Worm (Caenorhabditis elegans) whole organism, young adult: ENCODE data around the gene C33D3.4.

Source experiments
- B0019.2 ChIP-seq: fragments of 200-800 bp; sonication (Bioruptor generic); conservative IDR thresholded peaks from 2 replicates; pipeline ENCODE4 v1.3.6; 2022; ENCODE audit warnings: missing genetic modification reagents, missing genetic modification characterization, missing compliant biosample characterization
- C17E4.6 ChIP-seq: fragments of 200-800 bp; sonication (Bioruptor generic); IDR thresholded peaks from 2 replicates; pipeline ENCODE4 v1.3.6; 2022; ENCODE audit warnings: missing genetic modification reagents, missing genetic modification characterization, missing compliant biosample characterization
- D2030.7 ChIP-seq: fragments of 200-800 bp; sonication (Bioruptor generic); IDR thresholded peaks from 2 replicates; pipeline ENCODE4 v1.3.6; 2022; ENCODE audit warnings: missing genetic modification reagents, missing genetic modification characterization, missing compliant biosample characterization
- F57A8.1 ChIP-seq: fragments of 200-800 bp; sonication (Bioruptor generic); optimal IDR thresholded peaks from 2 replicates; lab custom pipeline; 2018; ENCODE audit warnings: mild to moderate bottlenecking, missing genetic modification characterization, moderate library complexity, missing compliant biosample characterization
- K11D2.4 ChIP-seq: fragments of 200-800 bp; sonication (Bioruptor generic); IDR thresholded peaks from 2 replicates; pipeline ENCODE4 v1.3.6; 2022; ENCODE audit warnings: missing genetic modification reagents, missing genetic modification characterization, missing compliant biosample characterization
- Y53F4B.3 ChIP-seq: fragments of 200-800 bp; sonication (Bioruptor generic); IDR thresholded peaks from 2 replicates; pipeline ENCODE4 v1.3.6; 2022; ENCODE audit warnings: missing genetic modification reagents, missing genetic modification characterization, missing compliant biosample characterization
- Y53G8AR.9 ChIP-seq: fragments of 200-800 bp; sonication (Bioruptor generic); conservative IDR thresholded peaks from 2 replicates; pipeline ENCODE4 v1.3.6; 2022; ENCODE audit warnings: missing genetic modification reagents, missing genetic modification characterization, missing compliant biosample characterization
- Y56A3A.18 ChIP-seq: fragments of 200-800 bp; sonication (Bioruptor generic); IDR thresholded peaks from 2 replicates; pipeline ENCODE4 v1.3.6; 2022; ENCODE audit warnings: missing genetic modification reagents, missing genetic modification characterization, missing compliant biosample characterization
- Y95B8A.8 ChIP-seq: fragments of 200-800 bp; sonication (Bioruptor generic); IDR thresholded peaks from 2 replicates; pipeline ENCODE4 v1.3.6; 2022; ENCODE audit warnings: missing genetic modification reagents, missing genetic modification characterization, missing compliant biosample characterization
- ZK185.1 ChIP-seq: sonication (generic microtip); optimal IDR thresholded peaks from 2 replicates; lab custom pipeline; 2016; ENCODE audit warnings: mild to moderate bottlenecking, missing genetic modification characterization, missing compliant biosample characterization; ENCODE audit not compliant: poor library complexity, severe bottlenecking
- atf-7 ChIP-seq: sonication (generic microtip); optimal IDR thresholded peaks from 2 replicates; lab custom pipeline; 2017; ENCODE audit warnings: mild to moderate bottlenecking, missing genetic modification characterization, missing compliant biosample characterization
- bed-2 ChIP-seq: fragments of 200-800 bp; sonication (Bioruptor generic); IDR thresholded peaks from 2 replicates; pipeline ENCODE4 v1.3.6; 2022; ENCODE audit warnings: missing genetic modification reagents, missing genetic modification characterization, missing compliant biosample characterization
- cebp-1 ChIP-seq, 2 experiments: fragments of 200-800 bp in 1 of 2; sonication (Bioruptor generic) in 1 of 2; sonication (generic microtip) in 1 of 2; IDR thresholded peaks in 1 of 2; optimal IDR thresholded peaks in 1 of 2; 2 replicates each; pipeline versions ENCODE4 v1.3.6 to Lab custom; 2017 to 2022; ENCODE audit warnings: missing compliant biosample characterization in 2 of 2, missing genetic modification characterization in 2 of 2, mild to moderate bottlenecking in 1 of 2, missing genetic modification reagents in 1 of 2, moderate library complexity in 1 of 2
- cebp-2 ChIP-seq: fragments of 200-800 bp; sonication (Bioruptor generic); IDR thresholded peaks from 2 replicates; pipeline ENCODE4 v1.3.6; 2022; ENCODE audit warnings: missing genetic modification characterization, missing compliant biosample characterization
- ceh-91 ChIP-seq: fragments of 200-800 bp; sonication (Bioruptor generic); IDR thresholded peaks from 2 replicates; pipeline ENCODE4 v1.3.6; 2022; ENCODE audit warnings: missing genetic modification reagents, missing genetic modification characterization, missing compliant biosample characterization
- dox-1 ChIP-seq: fragments of 200-800 bp; sonication (Bioruptor generic); IDR thresholded peaks from 2 replicates; pipeline ENCODE4 v1.3.6; 2022; ENCODE audit warnings: missing genetic modification reagents, missing genetic modification characterization, missing compliant biosample characterization
- ekl-4 ChIP-seq: fragments of 200-800 bp; sonication (Bioruptor generic); IDR thresholded peaks from 2 replicates; pipeline ENCODE4 v1.3.6; 2022; ENCODE audit warnings: missing genetic modification reagents, missing genetic modification characterization, missing compliant biosample characterization
- hrde-1 ChIP-seq: sonication (generic microtip); optimal IDR thresholded peaks from 2 replicates; lab custom pipeline; 2016; ENCODE audit warnings: missing genetic modification characterization, mild to moderate bottlenecking, missing compliant biosample characterization, moderate library complexity, missing genotype, missing genetic modification reagents, borderline replicate concordance
- lin-26 ChIP-seq: fragments of 200-800 bp; sonication (Bioruptor generic); IDR thresholded peaks from 2 replicates; pipeline ENCODE4 v1.3.6; 2022; ENCODE audit warnings: missing genetic modification reagents, missing genetic modification characterization, missing compliant biosample characterization
- lin-54 ChIP-seq: fragments of 200-800 bp; sonication (Bioruptor generic); optimal IDR thresholded peaks from 2 replicates; lab custom pipeline; 2018; ENCODE audit warnings: mild to moderate bottlenecking, missing genetic modification characterization, missing compliant biosample characterization
- mel-28 ChIP-seq: sonication (generic microtip); optimal IDR thresholded peaks from 2 replicates; lab custom pipeline; 2016; ENCODE audit warnings: borderline replicate concordance, mild to moderate bottlenecking, missing genetic modification characterization, missing compliant biosample characterization
- nhr-80 ChIP-seq: sonication (generic microtip); optimal IDR thresholded peaks from 2 replicates; lab custom pipeline; 2016; ENCODE audit warnings: missing genetic modification characterization, missing compliant biosample characterization
- rec-8 ChIP-seq, 2 experiments: sonication (generic microtip); optimal IDR thresholded peaks; 2 replicates each; lab custom pipeline; 2016; ENCODE audit warnings: mild to moderate bottlenecking in 2 of 2, missing genetic modification characterization in 2 of 2, missing genetic modification reagents in 2 of 2, missing genotype in 2 of 2, missing biosample characterization in 1 of 2, missing compliant biosample characterization in 1 of 2, moderate library complexity in 1 of 2
- tbx-9 ChIP-seq: sonication (generic microtip); optimal IDR thresholded peaks from 2 replicates; lab custom pipeline; 2016; ENCODE audit warnings: borderline replicate concordance, missing genetic modification characterization, inconsistent platforms, missing compliant biosample characterization
- unc-130 ChIP-seq: sonication (generic microtip); optimal IDR thresholded peaks from 2 replicates; lab custom pipeline; 2016; ENCODE audit warnings: missing genetic modification reagents, missing genetic modification characterization, missing compliant biosample characterization
- unc-62 ChIP-seq: fragments of 150-350 bp; optimal IDR thresholded peaks from 2 replicates; lab custom pipeline; 2014; ENCODE audit warnings: missing biosample characterization, missing genetic modification reagents, missing genetic modification characterization

C33D3.4 gene

ce11 chrX:10527414-10527813 lies 38.6 kb downstream of the C33D3.4 start:
- TF ChIP-seq F57A8.1 (GFP tag; lab: Kevin White, UChicago) (no peak), cebp-2 (GFP tag; lab: Robert Waterston, UW) (no peak), K11D2.4 (GFP tag; lab: Robert Waterston, UW) (no peak), cebp-1 (GFP tag; IDR thresholded peaks at IDR 0.05; lab: Robert Waterston, UW) (no peak), cebp-1 (tag; optimal IDR thresholded peaks at IDR 0.05; lab: Kevin White, UChicago) (peak; percentile 0), hrde-1 (tag; lab: Kevin White, UChicago) (no peak), nhr-80 (tag; lab: Kevin White, UChicago) (peak; percentile 83), tbx-9 (tag; lab: Kevin White, UChicago) (no peak), ekl-4 (GFP tag; lab: Robert Waterston, UW) (no peak), unc-62 (GFP tag; lab: Kevin White, UChicago) (no peak), Y95B8A.8 (GFP tag; lab: Robert Waterston, UW) (no peak), dox-1 (0 out of 2 replicates have a peak, but pooled peaks have one; percentile 58), unc-130 (GFP tag; lab: Kevin White, UChicago) (no peak), Y53G8AR.9 (no peak), lin-26 (GFP tag; lab: Robert Waterston, UW) (no peak), ceh-91 (GFP tag; lab: Robert Waterston, UW) (no peak), Y53F4B.3 (GFP tag; lab: Robert Waterston, UW) (no peak), Y56A3A.18 (no peak)

ce11 chrX:10528993-10529392 lies 40.1 kb downstream of the C33D3.4 start, which contains the start of the genes F14F3.5 and slcf-1:
Gene F14F3.5, minus strand, starts transcription at chrX:10529226.
Gene slcf-1, plus strand, starts transcription at chrX:10529294.
- TF ChIP-seq dox-1 (peak; percentile 46; the same call in 1 of the 2 replicates), mel-28 (tag; lab: Kevin White, UChicago) (no peak), nhr-80 (tag; lab: Kevin White, UChicago) (peak; percentile 88)

- TF ChIP-seq nhr-80 (tag; lab: Kevin White, UChicago) (peak; percentile 53), cebp-1 (GFP tag; IDR thresholded peaks at IDR 0.05; lab: Robert Waterston, UW) (no peak), cebp-1 (tag; optimal IDR thresholded peaks at IDR 0.05; lab: Kevin White, UChicago) (peak; percentile 16), C17E4.6 (GFP tag; lab: Robert Waterston, UW) (no peak), unc-62 (GFP tag; lab: Kevin White, UChicago) (peak; percentile 35), ZK185.1 (tag; lab: Kevin White, UChicago) (peak; percentile 1), mel-28 (tag; lab: Kevin White, UChicago) (no peak)
These were observed 43.4 kb downstream of the C33D3.4 start for ce11 chrX:10532180-10532833.

- TF ChIP-seq rec-8 (tag; optimal IDR thresholded peaks at IDR 0.05; lab: Kevin White, UChicago) (no peak), atf-7 (tag; lab: Kevin White, UChicago) (no peak), K11D2.4 (GFP tag; lab: Robert Waterston, UW) (no peak), nhr-80 (tag; lab: Kevin White, UChicago) (peak; percentile 47), D2030.7 (GFP tag; lab: Robert Waterston, UW) (no peak), lin-54 (no peak), bed-2 (no peak), B0019.2 (GFP tag; lab: Robert Waterston, UW) (no peak)
These were observed 44.6 kb downstream of the C33D3.4 start, which contains the start of gene glo-3 for ce11 chrX:10533447-10533846. Gene glo-3, plus strand, starts transcription at chrX:10533699.

- TF ChIP-seq nhr-80 (tag; lab: Kevin White, UChicago) (peak; percentile 62), atf-7 (tag; lab: Kevin White, UChicago) (no peak)
These were observed 45.9 kb downstream of the C33D3.4 start for ce11 chrX:10534625-10535244.
